Fruit fly (Drosophila melanogaster): ENCODE data around the gene CG45064.

Gene CG45064

dm6 chrX:14922396-14923276 lies 40.2 kb upstream of the CG45064 start (continued):
- TF ChIP-seq CG2678 (tag; optimal IDR thresholded peaks at IDR 0.05) = peak; percentile 3
- TF ChIP-seq Sox102F (GFP tag; optimal IDR thresholded peaks at IDR 0.05) = peak; percentile 31
- no peak for TF ChIP-seq prd (optimal IDR thresholded peaks at IDR 0.05)
- no peak for TF ChIP-seq prd (GFP tag; IDR thresholded peaks at IDR 0.05)
- TF ChIP-seq Aef1 (GFP tag; IDR thresholded peaks at IDR 0.05) = no peak
- peak; percentile 53 for TF ChIP-seq Med (GFP tag)
- TF ChIP-seq CG10959 (GFP tag; IDR thresholded peaks at IDR 0.05) = no peak
- TF ChIP-seq unc-4 (GFP tag; IDR thresholded peaks at IDR 0.05; ENCODE audit: partially characterized antibody) = no peak
- no peak for TF ChIP-seq CG8924 (tag; optimal IDR thresholded peaks at IDR 0.05)
- no peak for TF ChIP-seq seq (GFP tag; IDR thresholded peaks at IDR 0.05)
- TF ChIP-seq H2.0 (GFP tag; IDR thresholded peaks at IDR 0.05) = no peak
- TF ChIP-seq bsh (GFP tag; optimal IDR thresholded peaks at IDR 0.05) = peak; percentile 9 to 30

dm6 chrX:14918750-14919247 lies 36.4 kb upstream of the CG45064 start, which contains the start of gene Eo:
Gene Eo (minus strand): TSS chrX:14918800.
- TF ChIP-seq HmgZ (tag; optimal IDR thresholded peaks at IDR 0.05) (no peak), sens (GFP tag) (peak; percentile 32), CG2678 (tag; optimal IDR thresholded peaks at IDR 0.05) (peak; percentile 52), Hmr (GFP tag; optimal IDR thresholded peaks at IDR 0.05) (peak; percentile 26), lab (GFP tag; optimal IDR thresholded peaks at IDR 0.05) (peak; percentile 28), stwl (tag; optimal IDR thresholded peaks at IDR 0.05) (peak; percentile 21), CG11456 (GFP tag; IDR thresholded peaks at IDR 0.05) (no peak), Gug (GFP tag; IDR thresholded peaks at IDR 0.05) (no peak), CG15601 (tag; optimal IDR thresholded peaks at IDR 0.05) (peak; percentile 22), sd (tag; optimal IDR thresholded peaks at IDR 0.05) (peak; percentile 14), grn (GFP tag; optimal IDR thresholded peaks at IDR 0.05) (peak; percentile 53), CG14050 (GFP tag; IDR thresholded peaks at IDR 0.05) (no peak), CG14860 (GFP tag; IDR thresholded peaks at IDR 0.05; ENCODE audit: partially characterized antibody) (no peak), Abd-B (GFP tag; optimal IDR thresholded peaks at IDR 0.05) (peak; percentile 25), salm (tag; optimal IDR thresholded peaks at IDR 0.05) (peak; percentile 59), chinmo (GFP tag; IDR thresholded peaks at IDR 0.05; ENCODE audit: partially characterized antibody) (0 out of 4 replicates have a peak, but pooled peaks have one; percentile 11), CG6813 (GFP tag; optimal IDR thresholded peaks at IDR 0.05) (peak; percentile 23), CG15269 (tag; optimal IDR thresholded peaks at IDR 0.05) (peak; percentile 20), mirr (GFP tag; optimal IDR thresholded peaks at IDR 0.05) (peak; percentile 66), CTCF (GFP tag; optimal IDR thresholded peaks at IDR 0.05) (peak; percentile 90), gcm (GFP tag; optimal IDR thresholded peaks at IDR 0.05) (peak; percentile 15), odd (GFP tag; optimal IDR thresholded peaks at IDR 0.05) (peak; percentile 17), D19A (tag; optimal IDR thresholded peaks at IDR 0.05) (peak; percentile 3), PHDP (tag; optimal IDR thresholded peaks at IDR 0.05) (peak; percentile 26), CG8290 (GFP tag; optimal IDR thresholded peaks at IDR 0.05) (peak; percentile 20), CG8290 (tag; optimal IDR thresholded peaks at IDR 0.05) (no peak), Vsx1 (GFP tag; optimal IDR thresholded peaks at IDR 0.05) (peak; percentile 18), z (GFP tag; IDR thresholded peaks at IDR 0.05) (no peak), CG12744 (GFP tag; optimal IDR thresholded peaks at IDR 0.05) (no peak), knrl (GFP tag; IDR thresholded peaks at IDR 0.05; ENCODE audit: partially characterized antibody) (no peak), Dek (tag; optimal IDR thresholded peaks at IDR 0.05) (no peak), CG10565 (GFP tag; optimal IDR thresholded peaks at IDR 0.05) (no peak), CG13296 (GFP tag; optimal IDR thresholded peaks at IDR 0.05) (peak; percentile 12), bsh (GFP tag; optimal IDR thresholded peaks at IDR 0.05) (peak in 1 of 2 experiments; percentile 6), CG10979 (tag; optimal IDR thresholded peaks at IDR 0.05) (peak; percentile 45), Med (GFP tag) (peak; percentile 74), Spps (tag; optimal IDR thresholded peaks at IDR 0.05) (no peak), unpg (GFP tag; optimal IDR thresholded peaks at IDR 0.05) (peak; percentile 16)
